Fruit fly (Drosophila melanogaster) whole organism, prepupa: Measurements from ENCODE around the gene Nrt.
A peak's percentile ranks its signal among the peaks of the same experiment; 100 is the strongest.

Source experiments
- CG10669 ChIP-seq: fragments of 200-800 bp; sonication (Bioruptor generic); optimal IDR thresholded peaks from 3 replicates; lab custom pipeline; 2018; ENCODE audit warnings: missing biosample characterization, mild to moderate bottlenecking, missing genetic modification characterization, moderate library complexity
- CG11294 ChIP-seq: fragments of 200-800 bp; sonication (Bioruptor generic); IDR thresholded peaks from 2 replicates; pipeline ENCODE4 v1.3.6; 2022; ENCODE audit warnings: missing biosample characterization, missing genetic modification characterization
- CG11902 ChIP-seq: fragments of 200-800 bp; sonication (Bioruptor generic); optimal IDR thresholded peaks from 3 replicates; lab custom pipeline; 2016; ENCODE audit warnings: missing biosample characterization, missing genetic modification characterization
- CG15336 ChIP-seq: fragments of 200-800 bp; sonication (Bioruptor generic); IDR thresholded peaks from 2 replicates; pipeline ENCODE4 v1.3.6; 2022; ENCODE audit warnings: missing biosample characterization, missing genetic modification characterization
- CG16779 ChIP-seq: fragments of 200-800 bp; sonication (Bioruptor generic); optimal IDR thresholded peaks from 3 replicates; lab custom pipeline; 2017; ENCODE audit warnings: missing biosample characterization, mild to moderate bottlenecking, missing genetic modification characterization
- CG31627 ChIP-seq: fragments of 200-800 bp; sonication (Bioruptor generic); optimal IDR thresholded peaks from 3 replicates; lab custom pipeline; 2016; ENCODE audit warnings: missing biosample characterization, missing genetic modification characterization
- CG34406 ChIP-seq: fragments of 200-800 bp; sonication (Bioruptor generic); optimal IDR thresholded peaks from 3 replicates; lab custom pipeline; 2016; ENCODE audit warnings: missing biosample characterization, missing genetic modification characterization
- CG3919 ChIP-seq: fragments of 200-800 bp; sonication (Bioruptor generic); optimal IDR thresholded peaks from 3 replicates; lab custom pipeline; 2016; ENCODE audit warnings: missing biosample characterization, missing genetic modification characterization
- CG6163 ChIP-seq: fragments of 200-800 bp; sonication (Bioruptor generic); IDR thresholded peaks from 3 replicates; pipeline ENCODE4 v1.3.6; 2022; ENCODE audit warnings: missing biosample characterization, missing genetic modification characterization
- CG8119 ChIP-seq: fragments of 200-800 bp; sonication (Bioruptor generic); IDR thresholded peaks from 3 replicates; pipeline ENCODE4 v1.3.6; 2022; ENCODE audit warnings: missing biosample characterization, missing genetic modification characterization
- CG8319 ChIP-seq: fragments of 200-800 bp; sonication (Bioruptor generic); optimal IDR thresholded peaks from 3 replicates; lab custom pipeline; 2016; ENCODE audit warnings: missing biosample characterization, missing genetic modification characterization
- CG8632 ChIP-seq: fragments of 200-800 bp; sonication (Bioruptor generic); optimal IDR thresholded peaks from 3 replicates; lab custom pipeline; 2016; ENCODE audit warnings: missing biosample characterization, missing genetic modification characterization
- CG9139 ChIP-seq: fragments of 200-800 bp; sonication (Bioruptor generic); optimal IDR thresholded peaks from 3 replicates; lab custom pipeline; 2017; ENCODE audit warnings: missing biosample characterization, mild to moderate bottlenecking, missing genetic modification characterization
- Eip78C ChIP-seq: fragments of 200-800 bp; sonication (Bioruptor generic); peaks from one replicate; lab custom pipeline; 2016; ENCODE audit warnings: missing biosample characterization, missing genetic modification characterization
- Eip93F ChIP-seq: fragments of 200-800 bp; sonication (Bioruptor generic); optimal IDR thresholded peaks from 2 replicates; lab custom pipeline; 2016; ENCODE audit warnings: missing biosample characterization, mild to moderate bottlenecking, missing genetic modification characterization
- Ets96B ChIP-seq: fragments of 200-800 bp; optimal IDR thresholded peaks from 2 replicates; lab custom pipeline; 2019; ENCODE audit warnings: missing biosample characterization, mild to moderate bottlenecking, missing genetic modification characterization, moderate library complexity
- Hr38 ChIP-seq: sonication (Bioruptor generic); optimal IDR thresholded peaks from 2 replicates; lab custom pipeline; 2016; ENCODE audit warnings: missing biosample characterization, missing genetic modification characterization
- Hr39 ChIP-seq: fragments of 200-800 bp; sonication (Bioruptor generic); optimal IDR thresholded peaks from 2 replicates; lab custom pipeline; 2016; ENCODE audit warnings: missing biosample characterization, missing genetic modification characterization
- Hr4 ChIP-seq: fragments of 200-800 bp; sonication (Bioruptor generic); optimal IDR thresholded peaks from 3 replicates; lab custom pipeline; 2016; ENCODE audit warnings: missing biosample characterization, missing genetic modification characterization
- Met ChIP-seq: fragments of 200-800 bp; sonication (Bioruptor generic); optimal IDR thresholded peaks from 3 replicates; lab custom pipeline; 2016; ENCODE audit warnings: missing biosample characterization, missing genetic modification characterization
- Smox ChIP-seq: fragments of 200-800 bp; sonication (Bioruptor generic); optimal IDR thresholded peaks from 3 replicates; lab custom pipeline; 2016; ENCODE audit warnings: missing biosample characterization, missing genetic modification characterization
- Sox102F ChIP-seq: fragments of 200-800 bp; sonication (Bioruptor generic); optimal IDR thresholded peaks from 2 replicates; lab custom pipeline; 2016; ENCODE audit warnings: missing biosample characterization, mild to moderate bottlenecking, missing genetic modification characterization
- Sox14 ChIP-seq: fragments of 200-800 bp; sonication (Bioruptor generic); optimal IDR thresholded peaks from 3 replicates; lab custom pipeline; 2016; ENCODE audit warnings: missing biosample characterization, missing genetic modification characterization
- Sox15 ChIP-seq: fragments of 200-800 bp; sonication (Bioruptor generic); optimal IDR thresholded peaks from 3 replicates; lab custom pipeline; 2016; ENCODE audit warnings: missing biosample characterization, missing genetic modification characterization
- acj6 ChIP-seq: fragments of 200-800 bp; sonication (Bioruptor generic); optimal IDR thresholded peaks from 3 replicates; lab custom pipeline; 2016; ENCODE audit warnings: missing biosample characterization, missing genetic modification characterization
- cyc ChIP-seq: fragments of 200-800 bp; sonication (Bioruptor generic); optimal IDR thresholded peaks from 3 replicates; lab custom pipeline; 2016; ENCODE audit warnings: missing biosample characterization, missing genetic modification characterization
- dsx ChIP-seq: fragments of 200-800 bp; optimal IDR thresholded peaks from 3 replicates; lab custom pipeline; 2019; ENCODE audit warnings: missing biosample characterization, mild to moderate bottlenecking, missing genetic modification characterization, moderate library complexity; ENCODE audit not compliant: poor library complexity, severe bottlenecking
- esn ChIP-seq: fragments of 200-800 bp; sonication (Bioruptor generic); optimal IDR thresholded peaks from 2 replicates; lab custom pipeline; 2016; ENCODE audit warnings: missing biosample characterization, mild to moderate bottlenecking, missing genetic modification characterization, moderate library complexity
- fd85E ChIP-seq: fragments of 200-800 bp; sonication (Bioruptor generic); optimal IDR thresholded peaks from 3 replicates; lab custom pipeline; 2016; ENCODE audit warnings: missing biosample characterization, missing genetic modification characterization
- fkh ChIP-seq: fragments of 200-800 bp; sonication (Bioruptor generic); optimal IDR thresholded peaks from 3 replicates; lab custom pipeline; 2017; ENCODE audit warnings: missing biosample characterization, mild to moderate bottlenecking, missing genetic modification characterization, moderate library complexity
- net ChIP-seq: fragments of 200-800 bp; sonication (Bioruptor generic); optimal IDR thresholded peaks from 3 replicates; lab custom pipeline; 2016; ENCODE audit warnings: missing biosample characterization, missing genetic modification characterization
- salr ChIP-seq, 2 experiments: fragments of 200-800 bp; sonication (Bioruptor generic); optimal IDR thresholded peaks; 3 replicates each; lab custom pipeline; 2016 to 2018; ENCODE audit warnings: missing biosample characterization in 2 of 2, missing genetic modification characterization in 2 of 2, mild to moderate bottlenecking in 1 of 2
- svp ChIP-seq: fragments of 200-800 bp; sonication (Bioruptor generic); peaks from one replicate; lab custom pipeline; 2016; ENCODE audit warnings: missing biosample characterization, missing genetic modification characterization

The Nrt gene

dm6 chr3L:16733246-16733645, 32.6 kb upstream of the Nrt start, which contains the start of gene CG9701:
Gene CG9701 (plus strand): TSS chr3L:16733546.
- TF ChIP-seq cyc (GFP tag; lab: Kevin White, UChicago) (no peak), Eip78C (GFP tag; lab: Kevin White, UChicago) (no peak), CG3919 (GFP tag; lab: Kevin White, UChicago) (no peak), CG11902 (no peak), CG31627 (GFP tag; lab: Kevin White, UChicago) (no peak), Sox102F (GFP tag; lab: Kevin White, UChicago) (no peak), Hr4 (GFP tag; lab: Kevin White, UChicago) (no peak), Smox (GFP tag; lab: Kevin White, UChicago) (no peak), net (no peak), CG34406 (GFP tag; lab: Kevin White, UChicago) (no peak), CG15336 (GFP tag; lab: Robert Waterston, UW) (no peak), Hr39 (GFP tag; lab: Kevin White, UChicago) (no peak), CG8632 (GFP tag; lab: Kevin White, UChicago) (no peak), Sox14 (no peak), fkh (GFP tag; lab: Kevin White, UChicago) (no peak), CG9139 (GFP tag; lab: Kevin White, UChicago) (no peak), esn (GFP tag; lab: Kevin White, UChicago) (no peak), CG6163 (no peak), salr (GFP tag; optimal IDR thresholded peaks at IDR 0.05; lab: Kevin White, UChicago) (no peak)
- TF ChIP-seq, all 60 proteins: peak for 0

- TF ChIP-seq fkh (GFP tag; lab: Kevin White, UChicago) (no peak), dsx (GFP tag; lab: Kevin White, UChicago) (peak; percentile 46)
- TF ChIP-seq, all 60 proteins: peak for 1
Measured at dm6 chr3L:16741660-16742059, 24.2 kb upstream of the Nrt start.

- no peak for TF ChIP-seq CG10669 (GFP tag; lab: Kevin White, UChicago)
- no peak for TF ChIP-seq CG6163
- TF ChIP-seq Hr38 (GFP tag; lab: Kevin White, UChicago) = no peak
- no peak for TF ChIP-seq CG16779 (tag; lab: Kevin White, UChicago)
- no peak for TF ChIP-seq CG15336 (GFP tag; lab: Robert Waterston, UW)
- no peak for TF ChIP-seq acj6 (GFP tag; lab: Kevin White, UChicago)
- TF ChIP-seq fd85E = no peak
- no peak for TF ChIP-seq CG8632 (GFP tag; lab: Kevin White, UChicago)
- no peak for TF ChIP-seq cyc (GFP tag; lab: Kevin White, UChicago)
- TF ChIP-seq CG8319 (GFP tag; lab: Kevin White, UChicago) = no peak
- TF ChIP-seq CG8119 (GFP tag; lab: Robert Waterston, UW) = no peak
- no peak for TF ChIP-seq CG11294 (GFP tag; lab: Robert Waterston, UW)
- TF ChIP-seq Eip93F (GFP tag; lab: Kevin White, UChicago) = no peak
- TF ChIP-seq Sox15 (GFP tag; lab: Kevin White, UChicago) = no peak
- TF ChIP-seq Ets96B (tag; lab: Kevin White, UChicago) = no peak
- TF ChIP-seq CG9139 (GFP tag; lab: Kevin White, UChicago) = no peak
- no peak for TF ChIP-seq CG31627 (GFP tag; lab: Kevin White, UChicago)
- TF ChIP-seq Met (GFP tag; lab: Kevin White, UChicago) = no peak
- TF ChIP-seq svp (GFP tag; lab: Kevin White, UChicago) = no peak
- TF ChIP-seq, all 60 proteins: peak for 0
Measured at dm6 chr3L:16743906-16744704, 21.8 kb upstream of the Nrt start.
